Fruit fly (Drosophila melanogaster) whole organism, prepupa: ENCODE data around the gene bwa.

Experiments
- CG6854 ChIP-seq: fragments of 200-800 bp; sonication (Bioruptor generic); optimal IDR thresholded peaks from 2 replicates; lab custom pipeline; 2017; ENCODE audit warnings: missing biosample characterization, mild to moderate bottlenecking, missing genetic modification characterization
- CG8632 ChIP-seq: fragments of 200-800 bp; sonication (Bioruptor generic); optimal IDR thresholded peaks from 3 replicates; lab custom pipeline; 2016; ENCODE audit warnings: missing biosample characterization, missing genetic modification characterization
- Eip78C ChIP-seq: fragments of 200-800 bp; sonication (Bioruptor generic); peaks from one replicate; lab custom pipeline; 2016; ENCODE audit warnings: missing biosample characterization, missing genetic modification characterization
- Gug ChIP-seq: fragments of 200-800 bp; sonication (Bioruptor generic); IDR thresholded peaks from 2 replicates; pipeline ENCODE4 v1.3.6; 2022; ENCODE audit warnings: missing biosample characterization, missing genetic modification characterization
- Hr4 ChIP-seq: fragments of 200-800 bp; sonication (Bioruptor generic); optimal IDR thresholded peaks from 3 replicates; lab custom pipeline; 2016; ENCODE audit warnings: missing biosample characterization, missing genetic modification characterization
- OdsH ChIP-seq: fragments of 200-800 bp; sonication (Bioruptor generic); optimal IDR thresholded peaks from 3 replicates; lab custom pipeline; 2016; ENCODE audit warnings: missing biosample characterization, missing genetic modification characterization
- pdm3 ChIP-seq: fragments of 200-800 bp; sonication (Bioruptor generic); optimal IDR thresholded peaks from 3 replicates; lab custom pipeline; 2016; ENCODE audit warnings: missing biosample characterization, missing genetic modification characterization
- spab ChIP-seq: fragments of 200-800 bp; sonication (Bioruptor generic); optimal IDR thresholded peaks from 2 replicates; lab custom pipeline; 2017; ENCODE audit warnings: missing biosample characterization, mild to moderate bottlenecking, missing genetic modification characterization, missing genetic modification reagents
- ss ChIP-seq, 2 experiments: fragments of 200-800 bp; sonication (Bioruptor generic); optimal IDR thresholded peaks; 2 replicates in 1 of 2; 3 replicates in 1 of 2; lab custom pipeline; 2017 to 2018; ENCODE audit warnings: mild to moderate bottlenecking in 2 of 2, missing biosample characterization in 2 of 2, missing genetic modification characterization in 2 of 2, moderate library complexity in 1 of 2

dm6 chr2L:20065516-20065915 lies 675 bp upstream of the bwa start, which contains the start of gene vls:
- TF ChIP-seq Hr4 (GFP tag; lab: Kevin White, UChicago) (no peak), CG8632 (GFP tag; lab: Kevin White, UChicago) (no peak), pdm3 (no peak), CG6854 (GFP tag; lab: Kevin White, UChicago) (no peak), Gug (GFP tag; lab: Robert Waterston, UW) (no peak), OdsH (GFP tag; lab: Kevin White, UChicago) (no peak), spab (GFP tag; lab: Kevin White, UChicago) (no peak), ss (GFP tag; optimal IDR thresholded peaks at IDR 0.05; lab: Kevin White, UChicago) (no peak), Eip78C (peak; percentile 42)
